Fruit fly (Drosophila melanogaster) Kc167 (cell line): ENCODE data around the gene CYLD.

Experiments used
- h ChIP-seq: fragments of >200 bp; optimal IDR thresholded peaks from 3 replicates; lab custom pipeline; 2018; ENCODE audit warnings: missing external identifiers
- insv ChIP-seq: fragments of >200 bp; optimal IDR thresholded peaks from 3 replicates; lab custom pipeline; 2018; ENCODE audit warnings: missing external identifiers
- psq ChIP-seq: fragments of >200 bp; optimal IDR thresholded peaks from 2 replicates; lab custom pipeline; 2017; ENCODE audit warnings: missing external identifiers

dm6 chr2L:10342471-10342870 is 42.8 kb upstream of the CYLD start, which contains the start of gene Sps2:
- no peak for TF ChIP-seq h (lab: Kevin White, UChicago)
- no peak for TF ChIP-seq psq (lab: Kevin White, UChicago)
- TF ChIP-seq insv (lab: Kevin White, UChicago): no peak
